Fruit fly (Drosophila melanogaster) whole organism, adult: ENCODE data around the gene CG4278.

Experiments used
- Hr96 ChIP-seq: fragments of 200-800 bp; sonication (Bioruptor generic); optimal IDR thresholded peaks from 2 replicates; lab custom pipeline; 2016; ENCODE audit warnings: missing biosample characterization, missing genetic modification characterization
- cic ChIP-seq: fragments of 200-800 bp; sonication (Bioruptor generic); optimal IDR thresholded peaks from 2 replicates; lab custom pipeline; 2017; ENCODE audit warnings: missing biosample characterization, mild to moderate bottlenecking, missing genetic modification characterization, moderate library complexity

Gene CG4278

dm6 chr2L:16374691-16375090 lies 47.8 kb downstream of the CG4278 start:
- TF ChIP-seq cic (GFP tag; lab: Kevin White, UChicago) = no peak
- TF ChIP-seq Hr96 = no peak
